Worm (Caenorhabditis elegans) whole organism, L1 larva: ENCODE measurements around the gene sma-9.

Experiments used
- C04F5.9 ChIP-seq: sonication (generic microtip); optimal IDR thresholded peaks from 2 replicates; lab custom pipeline; 2016; ENCODE audit warnings: missing genetic modification characterization, missing compliant biosample characterization
- C16A3.4 ChIP-seq: fragments of 150-350 bp; optimal IDR thresholded peaks from 2 replicates; lab custom pipeline; 2014; ENCODE audit warnings: missing biosample characterization, missing genetic modification characterization
- C34B4.2 ChIP-seq: sonication (generic microtip); optimal IDR thresholded peaks from 2 replicates; lab custom pipeline; 2017; ENCODE audit warnings: mild to moderate bottlenecking, missing genetic modification characterization, missing compliant biosample characterization
- F16B12.6 ChIP-seq: fragments of 150-350 bp; optimal IDR thresholded peaks from 2 replicates; lab custom pipeline; 2014; ENCODE audit warnings: missing biosample characterization, missing genetic modification characterization
- alr-1 ChIP-seq: fragments of 200-800 bp; sonication (Bioruptor generic); optimal IDR thresholded peaks from 2 replicates; lab custom pipeline; 2018; ENCODE audit warnings: borderline replicate concordance, mild to moderate bottlenecking, missing genetic modification characterization, missing compliant biosample characterization
- blmp-1 ChIP-seq: fragments of 150-350 bp; optimal IDR thresholded peaks from 2 replicates; lab custom pipeline; 2014; ENCODE audit warnings: missing biosample characterization, missing genetic modification characterization
- ceh-82 ChIP-seq, 3 experiments: fragments of 150-350 bp in 1 of 3; sonication (generic microtip) in 2 of 3; optimal IDR thresholded peaks; 2 replicates each; lab custom pipeline; 2014 to 2017; ENCODE audit warnings: missing biosample characterization in 3 of 3, missing genetic modification characterization in 3 of 3
- dsc-1 ChIP-seq: sonication (generic microtip); optimal IDR thresholded peaks from 2 replicates; lab custom pipeline; 2016; ENCODE audit warnings: mild to moderate bottlenecking, missing genetic modification characterization, missing compliant biosample characterization
- efl-1 ChIP-seq, 4 experiments: fragments of 150-350 bp; optimal IDR thresholded peaks in 3 of 4; peaks in 1 of 4; 1 replicate in 1 of 4; 2 replicates in 3 of 4; lab custom pipeline; 2014; ENCODE audit warnings: missing biosample characterization in 2 of 4, missing genetic modification characterization in 2 of 4, missing genetic modification reagents in 2 of 4
- egl-13 ChIP-seq: sonication (generic microtip); optimal IDR thresholded peaks from 2 replicates; lab custom pipeline; 2016; ENCODE audit warnings: missing genotype, missing genetic modification reagents, missing genetic modification characterization, missing compliant biosample characterization
- egl-27 ChIP-seq, 2 experiments: fragments of 150-350 bp in 1 of 2; sonication (generic microtip); optimal IDR thresholded peaks; 3 replicates each; lab custom pipeline; 2017 to 2018; ENCODE audit warnings: missing biosample characterization in 2 of 2, missing genetic modification characterization in 2 of 2, missing genetic modification reagents in 2 of 2
- ets-5 ChIP-seq: fragments of 200-800 bp; sonication (Bioruptor generic); IDR thresholded peaks from 2 replicates; pipeline ENCODE4 v1.3.6; 2022; ENCODE audit warnings: missing genetic modification characterization, missing compliant biosample characterization
- grh-1 ChIP-seq: fragments of 200-800 bp; sonication (Bioruptor generic); IDR thresholded peaks from 2 replicates; pipeline ENCODE4 v1.3.6; 2022; ENCODE audit warnings: missing genetic modification reagents, missing genetic modification characterization, missing compliant biosample characterization
- hlh-4 ChIP-seq: sonication (generic microtip); optimal IDR thresholded peaks from 2 replicates; lab custom pipeline; 2016; ENCODE audit warnings: mild to moderate bottlenecking, missing genetic modification characterization, missing compliant biosample characterization
- hpl-2 ChIP-seq: fragments of 150-350 bp; optimal IDR thresholded peaks from 2 replicates; lab custom pipeline; 2014; ENCODE audit warnings: missing biosample characterization, missing genetic modification reagents, missing genetic modification characterization
- jun-1 ChIP-seq: fragments of 150-350 bp; optimal IDR thresholded peaks from 2 replicates; lab custom pipeline; 2014; ENCODE audit warnings: missing biosample characterization, missing genetic modification reagents, missing genetic modification characterization
- lin-14 ChIP-seq: fragments of 200-800 bp; sonication (Bioruptor generic); optimal IDR thresholded peaks from 2 replicates; lab custom pipeline; 2018; ENCODE audit warnings: mild to moderate bottlenecking, missing genetic modification characterization, moderate library complexity, missing compliant biosample characterization
- lin-39 ChIP-seq: fragments of 150-350 bp; optimal IDR thresholded peaks from 2 replicates; lab custom pipeline; 2014; ENCODE audit warnings: missing biosample characterization, missing genetic modification reagents, missing genetic modification characterization
- lsy-2 ChIP-seq, 2 experiments: fragments of 150-350 bp; optimal IDR thresholded peaks; 2 replicates each; lab custom pipeline; 2014; ENCODE audit warnings: missing biosample characterization in 2 of 2, missing genetic modification characterization in 2 of 2
- mab-9 ChIP-seq: fragments of 200-800 bp; sonication (Bioruptor generic); IDR thresholded peaks from 2 replicates; pipeline ENCODE4 v1.3.6; 2022; ENCODE audit warnings: missing genetic modification reagents, missing genetic modification characterization, missing compliant biosample characterization
- mdl-1 ChIP-seq, 2 experiments: fragments of 150-350 bp; optimal IDR thresholded peaks; 2 replicates each; lab custom pipeline; 2014 to 2017; ENCODE audit warnings: missing biosample characterization in 2 of 2, missing genetic modification characterization in 2 of 2, inconsistent platforms in 1 of 2
- mef-2 ChIP-seq: fragments of 150-350 bp; optimal IDR thresholded peaks from 2 replicates; lab custom pipeline; 2014; ENCODE audit warnings: missing biosample characterization, missing genetic modification characterization
- nhr-11 ChIP-seq: fragments of 150-350 bp; optimal IDR thresholded peaks from 2 replicates; lab custom pipeline; 2014; ENCODE audit warnings: missing biosample characterization, missing genetic modification characterization
- nhr-19 ChIP-seq: fragments of 200-800 bp; sonication (Bioruptor generic); conservative IDR thresholded peaks from 2 replicates; pipeline ENCODE4 v1.3.6; 2022; ENCODE audit warnings: missing genetic modification characterization, missing compliant biosample characterization
- nhr-20 ChIP-seq: sonication (generic microtip); optimal IDR thresholded peaks from 2 replicates; lab custom pipeline; 2016; ENCODE audit warnings: mild to moderate bottlenecking, missing genetic modification characterization, missing compliant biosample characterization
- nhr-237 ChIP-seq: fragments of 150-350 bp; optimal IDR thresholded peaks from 2 replicates; lab custom pipeline; 2014; ENCODE audit warnings: missing biosample characterization, missing genetic modification characterization
- nhr-47 ChIP-seq: sonication (generic microtip); optimal IDR thresholded peaks from 2 replicates; lab custom pipeline; 2016; ENCODE audit warnings: mild to moderate bottlenecking, missing genetic modification characterization, moderate library complexity, missing compliant biosample characterization
- nhr-71 ChIP-seq: sonication (generic microtip); optimal IDR thresholded peaks from 2 replicates; lab custom pipeline; 2016; ENCODE audit warnings: mild to moderate bottlenecking, missing genetic modification characterization, moderate library complexity, missing compliant biosample characterization
- nhr-77 ChIP-seq: fragments of 150-350 bp; optimal IDR thresholded peaks from 2 replicates; lab custom pipeline; 2014; ENCODE audit warnings: missing biosample characterization, missing genetic modification characterization
- nhr-84 ChIP-seq: sonication (generic microtip); optimal IDR thresholded peaks from 2 replicates; lab custom pipeline; 2017; ENCODE audit warnings: missing biosample characterization, missing genetic modification characterization
- pag-3 ChIP-seq: sonication (generic microtip); optimal IDR thresholded peaks from 2 replicates; lab custom pipeline; 2017; ENCODE audit warnings: missing genetic modification characterization, mild to moderate bottlenecking, missing compliant biosample characterization, antibody characterized with exemption, borderline replicate concordance; ENCODE audit not compliant: insufficient read depth
- rnt-1 ChIP-seq: sonication (generic microtip); optimal IDR thresholded peaks from 2 replicates; lab custom pipeline; 2016; ENCODE audit warnings: mild to moderate bottlenecking, missing genetic modification characterization, moderate library complexity, missing compliant biosample characterization
- snpc-4 ChIP-seq: fragments of 150-350 bp; optimal IDR thresholded peaks from 2 replicates; lab custom pipeline; 2014; ENCODE audit warnings: missing biosample characterization, missing genetic modification characterization
- sox-4 ChIP-seq: sonication (generic microtip); optimal IDR thresholded peaks from 2 replicates; lab custom pipeline; 2016; ENCODE audit warnings: missing genetic modification characterization, missing compliant biosample characterization
- swsn-7 ChIP-seq: sonication (generic microtip); optimal IDR thresholded peaks from 2 replicates; lab custom pipeline; 2016; ENCODE audit warnings: missing genetic modification characterization, missing compliant biosample characterization
- tbx-2 ChIP-seq: sonication (generic microtip); optimal IDR thresholded peaks from 2 replicates; lab custom pipeline; 2016; ENCODE audit warnings: missing genetic modification characterization, missing compliant biosample characterization
- tlp-1 ChIP-seq: fragments of 150-350 bp; optimal IDR thresholded peaks from 2 replicates; lab custom pipeline; 2014; ENCODE audit warnings: missing biosample characterization, missing genetic modification characterization
- unc-130 ChIP-seq: fragments of 150-350 bp; optimal IDR thresholded peaks from 2 replicates; lab custom pipeline; 2017; ENCODE audit warnings: missing biosample characterization, missing genetic modification characterization, inconsistent platforms
- unc-30 ChIP-seq: sonication (generic microtip); optimal IDR thresholded peaks from 2 replicates; lab custom pipeline; 2017; ENCODE audit warnings: missing biosample characterization, missing genetic modification characterization
- unc-86 ChIP-seq: sonication (generic microtip); optimal IDR thresholded peaks from 2 replicates; lab custom pipeline; 2016; ENCODE audit warnings: missing genetic modification characterization, missing compliant biosample characterization
- unc-98 ChIP-seq: fragments of 200-800 bp; sonication (Bioruptor generic); IDR thresholded peaks from 2 replicates; pipeline ENCODE4 v1.3.6; 2022; ENCODE audit warnings: missing genetic modification characterization, missing compliant biosample characterization
- vab-15 ChIP-seq: sonication (generic microtip); optimal IDR thresholded peaks from 2 replicates; lab custom pipeline; 2017; ENCODE audit warnings: missing genotype, mild to moderate bottlenecking, missing genetic modification characterization, missing compliant biosample characterization
- xbp-1 ChIP-seq: sonication (generic microtip); optimal IDR thresholded peaks from 2 replicates; lab custom pipeline; 2016; ENCODE audit warnings: missing genetic modification characterization, missing compliant biosample characterization

The sma-9 gene

ce11 chrX:10766966-10767644, 2.0 kb upstream of the sma-9 start:
- TF ChIP-seq nhr-71 (tag; lab: Kevin White, UChicago) (peak; percentile 54), tbx-2 (tag; lab: Kevin White, UChicago) (peak; percentile 49), hpl-2 (GFP tag; lab: Kevin White, UChicago) (no peak), nhr-20 (tag; lab: Kevin White, UChicago) (peak; percentile 17), nhr-77 (tag; lab: Kevin White, UChicago) (peak; percentile 62), dsc-1 (tag; lab: Kevin White, UChicago) (no peak), lin-14 (peak; percentile 34), egl-27 (tag; optimal IDR thresholded peaks at IDR 0.05; lab: Kevin White, UChicago) (peak in 1 of 2 experiments; percentile 57), unc-86 (tag; lab: Kevin White, UChicago) (no peak), mef-2 (tag; lab: Kevin White, UChicago) (no peak), xbp-1 (tag; lab: Kevin White, UChicago) (no peak), nhr-19 (GFP tag; lab: Robert Waterston, UW) (0 out of 2 replicates have a peak, but pooled peaks have one; percentile 8), ceh-82 (tag; optimal IDR thresholded peaks at IDR 0.05; lab: Kevin White, UChicago) (no peak), ets-5 (no peak), grh-1 (GFP tag; lab: Robert Waterston, UW) (no peak), C04F5.9 (no peak), blmp-1 (tag; lab: Kevin White, UChicago) (peak; percentile 47), vab-15 (tag; lab: Kevin White, UChicago) (no peak), sox-4 (tag; lab: Kevin White, UChicago) (no peak), pag-3 (tag; lab: Kevin White, UChicago) (no peak), egl-13 (tag; lab: Kevin White, UChicago) (no peak), C34B4.2 (no peak), nhr-47 (tag; lab: Kevin White, UChicago) (no peak), nhr-237 (tag; lab: Kevin White, UChicago) (no peak), alr-1 (tag; lab: Kevin White, UChicago) (no peak), tlp-1 (tag; lab: Kevin White, UChicago) (no peak), snpc-4 (tag; lab: Kevin White, UChicago) (no peak), swsn-7 (tag; lab: Kevin White, UChicago) (no peak), C16A3.4 (tag; lab: Kevin White, UChicago) (no peak), lin-39 (tag; lab: Kevin White, UChicago) (no peak), mab-9 (no peak), nhr-11 (tag; lab: Kevin White, UChicago) (no peak), jun-1 (no peak), unc-130 (no peak), unc-30 (tag; lab: Kevin White, UChicago) (no peak), mdl-1 (tag; optimal IDR thresholded peaks at IDR 0.05; lab: Kevin White, UChicago) (peak in 1 of 2 experiments; percentile 35), hlh-4 (no peak), unc-98 (no peak), F16B12.6 (tag; lab: Kevin White, UChicago) (no peak), nhr-84 (tag; lab: Kevin White, UChicago) (no peak), efl-1 (optimal IDR thresholded peaks at IDR 0.05; lab: Kevin White, UChicago) (no peak), efl-1 (GFP tag; optimal IDR thresholded peaks at IDR 0.05 in 1 of 2; lab: Kevin White, UChicago) (no peak), rnt-1 (tag; lab: Kevin White, UChicago) (no peak), lsy-2 (tag; optimal IDR thresholded peaks at IDR 0.05; lab: Kevin White, UChicago) (peak in 1 of 2 experiments; percentile 6)
